Worm (Caenorhabditis elegans) whole organism, young adult: ENCODE measurements around the gene K08B5.1.

Experiments
- C06A6.2 ChIP-seq: fragments of 200-800 bp; sonication (Bioruptor generic); conservative IDR thresholded peaks from 2 replicates; pipeline ENCODE4 v1.3.6; 2022; ENCODE audit warnings: missing genetic modification characterization, missing compliant biosample characterization
- F23B12.7 ChIP-seq: sonication (generic microtip); optimal IDR thresholded peaks from 2 replicates; lab custom pipeline; 2017; ENCODE audit warnings: missing genetic modification characterization, mild to moderate bottlenecking, missing compliant biosample characterization, antibody characterized with exemption, moderate library complexity; ENCODE audit not compliant: insufficient read depth
- F37B4.10 ChIP-seq: fragments of 200-800 bp; sonication (Bioruptor generic); IDR thresholded peaks from 2 replicates; pipeline ENCODE4 v1.3.6; 2022; ENCODE audit warnings: missing genetic modification characterization, missing compliant biosample characterization
- F52B5.7 ChIP-seq: sonication (generic microtip); optimal IDR thresholded peaks from 2 replicates; lab custom pipeline; 2016; ENCODE audit warnings: mild to moderate bottlenecking, missing genetic modification characterization, missing compliant biosample characterization
- F57A8.1 ChIP-seq: fragments of 200-800 bp; sonication (Bioruptor generic); optimal IDR thresholded peaks from 2 replicates; lab custom pipeline; 2018; ENCODE audit warnings: mild to moderate bottlenecking, missing genetic modification characterization, moderate library complexity, missing compliant biosample characterization
- K11D2.4 ChIP-seq: fragments of 200-800 bp; sonication (Bioruptor generic); IDR thresholded peaks from 2 replicates; pipeline ENCODE4 v1.3.6; 2022; ENCODE audit warnings: missing genetic modification reagents, missing genetic modification characterization, missing compliant biosample characterization
- Y53G8AR.9 ChIP-seq: fragments of 200-800 bp; sonication (Bioruptor generic); conservative IDR thresholded peaks from 2 replicates; pipeline ENCODE4 v1.3.6; 2022; ENCODE audit warnings: missing genetic modification reagents, missing genetic modification characterization, missing compliant biosample characterization
- Y56A3A.18 ChIP-seq: fragments of 200-800 bp; sonication (Bioruptor generic); IDR thresholded peaks from 2 replicates; pipeline ENCODE4 v1.3.6; 2022; ENCODE audit warnings: missing genetic modification reagents, missing genetic modification characterization, missing compliant biosample characterization
- Y79H2A.3 ChIP-seq: fragments of 200-800 bp; sonication (Bioruptor generic); conservative IDR thresholded peaks from 2 replicates; pipeline ENCODE4 v1.3.6; 2022; ENCODE audit warnings: missing genetic modification reagents, missing genetic modification characterization, missing compliant biosample characterization
- Y95B8A.8 ChIP-seq: fragments of 200-800 bp; sonication (Bioruptor generic); IDR thresholded peaks from 2 replicates; pipeline ENCODE4 v1.3.6; 2022; ENCODE audit warnings: missing genetic modification reagents, missing genetic modification characterization, missing compliant biosample characterization
- ZK185.1 ChIP-seq: sonication (generic microtip); optimal IDR thresholded peaks from 2 replicates; lab custom pipeline; 2016; ENCODE audit warnings: mild to moderate bottlenecking, missing genetic modification characterization, missing compliant biosample characterization; ENCODE audit not compliant: poor library complexity, severe bottlenecking
- atf-7 ChIP-seq: sonication (generic microtip); optimal IDR thresholded peaks from 2 replicates; lab custom pipeline; 2017; ENCODE audit warnings: mild to moderate bottlenecking, missing genetic modification characterization, missing compliant biosample characterization
- bed-1 ChIP-seq: fragments of 200-800 bp; sonication (Bioruptor generic); IDR thresholded peaks from 2 replicates; pipeline ENCODE4 v1.3.6; 2022; ENCODE audit warnings: missing genetic modification reagents, missing genetic modification characterization, missing compliant biosample characterization
- bed-2 ChIP-seq: fragments of 200-800 bp; sonication (Bioruptor generic); IDR thresholded peaks from 2 replicates; pipeline ENCODE4 v1.3.6; 2022; ENCODE audit warnings: missing genetic modification reagents, missing genetic modification characterization, missing compliant biosample characterization
- ccch-3 ChIP-seq: fragments of 200-800 bp; sonication (Bioruptor generic); optimal IDR thresholded peaks from 2 replicates; lab custom pipeline; 2018; ENCODE audit warnings: mild to moderate bottlenecking, missing genetic modification characterization, missing compliant biosample characterization
- ceh-100 ChIP-seq: fragments of 200-800 bp; sonication (Bioruptor generic); IDR thresholded peaks from 2 replicates; pipeline ENCODE4 v1.3.6; 2022; ENCODE audit warnings: missing genetic modification reagents, missing genetic modification characterization, missing compliant biosample characterization
- ceh-27 ChIP-seq: fragments of 200-800 bp; sonication (Bioruptor generic); optimal IDR thresholded peaks from 2 replicates; lab custom pipeline; 2018; ENCODE audit warnings: mild to moderate bottlenecking, missing genetic modification characterization, moderate library complexity, missing compliant biosample characterization
- ceh-91 ChIP-seq: fragments of 200-800 bp; sonication (Bioruptor generic); IDR thresholded peaks from 2 replicates; pipeline ENCODE4 v1.3.6; 2022; ENCODE audit warnings: missing genetic modification reagents, missing genetic modification characterization, missing compliant biosample characterization
- dpff-1 ChIP-seq: sonication (generic microtip); optimal IDR thresholded peaks from 2 replicates; lab custom pipeline; 2017; ENCODE audit warnings: mild to moderate bottlenecking, missing genetic modification characterization, missing compliant biosample characterization
- efl-1 ChIP-seq: fragments of 150-350 bp; optimal IDR thresholded peaks from 2 replicates; lab custom pipeline; 2014; ENCODE audit warnings: missing biosample characterization, missing genetic modification reagents, missing genetic modification characterization
- ets-4 ChIP-seq: fragments of 200-800 bp; sonication (Bioruptor generic); optimal IDR thresholded peaks from 2 replicates; lab custom pipeline; 2018; ENCODE audit warnings: mild to moderate bottlenecking, missing genetic modification characterization, missing compliant biosample characterization
- fkh-3 ChIP-seq: sonication (generic microtip); optimal IDR thresholded peaks from 2 replicates; lab custom pipeline; 2016; ENCODE audit warnings: mild to moderate bottlenecking, missing genetic modification characterization, missing compliant biosample characterization
- gei-17 ChIP-seq: fragments of 200-800 bp; sonication (Bioruptor generic); optimal IDR thresholded peaks from 2 replicates; lab custom pipeline; 2018; ENCODE audit warnings: mild to moderate bottlenecking, missing genetic modification characterization, missing compliant biosample characterization
- hrde-1 ChIP-seq: sonication (generic microtip); optimal IDR thresholded peaks from 2 replicates; lab custom pipeline; 2016; ENCODE audit warnings: missing genetic modification characterization, mild to moderate bottlenecking, missing compliant biosample characterization, moderate library complexity, missing genotype, missing genetic modification reagents, borderline replicate concordance
- lag-1 ChIP-seq: fragments of 200-800 bp; sonication (Bioruptor generic); IDR thresholded peaks from 2 replicates; pipeline ENCODE4 v1.3.6; 2022; ENCODE audit warnings: missing genetic modification reagents, missing genetic modification characterization, missing compliant biosample characterization
- let-526 ChIP-seq: fragments of 200-800 bp; sonication (Bioruptor generic); IDR thresholded peaks from 2 replicates; pipeline ENCODE4 v1.3.6; 2022; ENCODE audit warnings: missing genetic modification reagents, missing genetic modification characterization, missing compliant biosample characterization
- let-607 ChIP-seq, 2 experiments: fragments of 200-800 bp in 1 of 2; sonication (Bioruptor generic) in 1 of 2; sonication (generic microtip) in 1 of 2; optimal IDR thresholded peaks; 2 replicates each; lab custom pipeline; 2016 to 2018; ENCODE audit warnings: mild to moderate bottlenecking in 2 of 2, missing compliant biosample characterization in 2 of 2, missing genetic modification characterization in 2 of 2, moderate library complexity in 2 of 2, missing genotype in 1 of 2
- lin-26 ChIP-seq: fragments of 200-800 bp; sonication (Bioruptor generic); IDR thresholded peaks from 2 replicates; pipeline ENCODE4 v1.3.6; 2022; ENCODE audit warnings: missing genetic modification reagents, missing genetic modification characterization, missing compliant biosample characterization
- lin-35 ChIP-seq, 3 experiments: fragments of 150-350 bp in 2 of 3; sonication (generic microtip) in 1 of 3; optimal IDR thresholded peaks; 2 replicates each; lab custom pipeline; 2014 to 2018; ENCODE audit warnings: missing biosample characterization in 3 of 3, missing genetic modification characterization in 3 of 3, missing genetic modification reagents in 3 of 3
- lin-40 ChIP-seq: sonication (generic microtip); optimal IDR thresholded peaks from 2 replicates; lab custom pipeline; 2016; ENCODE audit warnings: missing genetic modification characterization, mild to moderate bottlenecking, missing compliant biosample characterization, missing genotype, missing genetic modification reagents
- lsy-27 ChIP-seq: sonication (generic microtip); optimal IDR thresholded peaks from 2 replicates; lab custom pipeline; 2017; ENCODE audit warnings: missing genetic modification characterization, mild to moderate bottlenecking, missing compliant biosample characterization, antibody characterized with exemption, missing genotype, borderline replicate concordance; ENCODE audit not compliant: insufficient read depth
- madf-3 ChIP-seq: fragments of 200-800 bp; sonication (Bioruptor generic); IDR thresholded peaks from 2 replicates; pipeline ENCODE4 v1.3.6; 2022; ENCODE audit warnings: missing genetic modification reagents, missing genetic modification characterization, missing compliant biosample characterization
- mxl-1 ChIP-seq: sonication (generic microtip); optimal IDR thresholded peaks from 2 replicates; lab custom pipeline; 2016; ENCODE audit warnings: missing genetic modification characterization, missing compliant biosample characterization
- nhr-120 ChIP-seq: fragments of 200-800 bp; sonication (Bioruptor generic); IDR thresholded peaks from 2 replicates; pipeline ENCODE4 v1.3.6; 2022; ENCODE audit warnings: missing genetic modification characterization, missing compliant biosample characterization
- nhr-80 ChIP-seq: sonication (generic microtip); optimal IDR thresholded peaks from 2 replicates; lab custom pipeline; 2016; ENCODE audit warnings: missing genetic modification characterization, missing compliant biosample characterization
- nhr-90 ChIP-seq: sonication (generic microtip); optimal IDR thresholded peaks from 2 replicates; lab custom pipeline; 2016; ENCODE audit warnings: missing genotype, mild to moderate bottlenecking, missing genetic modification characterization, missing compliant biosample characterization
- rcor-1 ChIP-seq: fragments of 200-800 bp; sonication (Bioruptor generic); IDR thresholded peaks from 2 replicates; pipeline ENCODE4 v1.3.6; 2022; ENCODE audit warnings: missing genetic modification reagents, missing genetic modification characterization, missing compliant biosample characterization
- rec-8 ChIP-seq, 2 experiments: sonication (generic microtip); optimal IDR thresholded peaks; 2 replicates each; lab custom pipeline; 2016; ENCODE audit warnings: mild to moderate bottlenecking in 2 of 2, missing genetic modification characterization in 2 of 2, missing genetic modification reagents in 2 of 2, missing genotype in 2 of 2, missing biosample characterization in 1 of 2, missing compliant biosample characterization in 1 of 2, moderate library complexity in 1 of 2
- repo-1 ChIP-seq: sonication (generic microtip); optimal IDR thresholded peaks from 2 replicates; lab custom pipeline; 2017; ENCODE audit warnings: mild to moderate bottlenecking, missing genetic modification characterization, missing compliant biosample characterization
- rpc-1 ChIP-seq, 2 experiments: fragments of 150-350 bp in 1 of 2; sonication (generic microtip) in 1 of 2; optimal IDR thresholded peaks; 2 replicates each; lab custom pipeline; 2014 to 2018; ENCODE audit warnings: missing biosample characterization in 1 of 2, missing genetic modification characterization in 1 of 2, missing genetic modification reagents in 1 of 2, missing genotype in 1 of 2
- snpc-1.3 ChIP-seq: sonication (generic microtip); optimal IDR thresholded peaks from 2 replicates; lab custom pipeline; 2017; ENCODE audit warnings: missing genetic modification characterization, mild to moderate bottlenecking, missing compliant biosample characterization, antibody characterized with exemption, moderate library complexity, missing genotype, missing genetic modification reagents; ENCODE audit not compliant: insufficient read depth
- snpc-4 ChIP-seq, 5 experiments: fragments of 150-350 bp in 1 of 5; sonication (generic microtip) in 4 of 5; optimal IDR thresholded peaks; 2 replicates each; lab custom pipeline; 2014 to 2018; ENCODE audit warnings: missing genetic modification characterization in 5 of 5, missing biosample characterization in 3 of 5, antibody characterized with exemption in 2 of 5, mild to moderate bottlenecking in 2 of 5, missing compliant biosample characterization in 2 of 5, missing genotype in 2 of 5, moderate library complexity in 2 of 5, missing genetic modification reagents in 1 of 5
- sptf-2 ChIP-seq: fragments of 200-800 bp; sonication (Bioruptor generic); optimal IDR thresholded peaks from 2 replicates; lab custom pipeline; 2018; ENCODE audit warnings: mild to moderate bottlenecking, missing genetic modification characterization, missing compliant biosample characterization
- tbx-9 ChIP-seq: sonication (generic microtip); optimal IDR thresholded peaks from 2 replicates; lab custom pipeline; 2016; ENCODE audit warnings: borderline replicate concordance, missing genetic modification characterization, inconsistent platforms, missing compliant biosample characterization
- tlf-1 ChIP-seq: fragments of 200-800 bp; sonication (Bioruptor generic); optimal IDR thresholded peaks from 2 replicates; lab custom pipeline; 2018; ENCODE audit warnings: mild to moderate bottlenecking, missing genetic modification characterization, missing compliant biosample characterization

K08B5.1 gene

DNA sequence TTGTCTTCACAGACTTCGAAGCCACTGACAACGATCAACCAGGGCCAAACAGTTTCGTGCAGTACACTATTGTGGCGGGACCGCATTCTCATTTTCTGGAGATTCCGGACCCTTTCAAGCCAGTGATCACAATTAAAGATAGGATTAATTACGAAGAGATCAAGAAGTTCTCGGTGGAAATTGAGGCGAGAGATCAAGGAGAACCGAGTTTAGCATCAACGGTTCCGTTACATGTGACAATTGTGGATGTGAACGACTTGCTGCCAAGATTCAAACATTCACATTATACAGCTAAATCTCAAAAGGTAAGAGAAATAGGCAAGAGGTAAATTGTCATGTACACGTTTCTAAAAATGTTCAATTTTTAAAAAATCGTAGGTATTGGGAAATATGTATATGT lies 39.6 kb downstream of the K08B5.1 start:
- TF ChIP-seq F23B12.7 (tag; lab: Kevin White, UChicago) (no peak), ets-4 (GFP tag; lab: Kevin White, UChicago) (no peak), sptf-2 (GFP tag; lab: Kevin White, UChicago) (no peak), nhr-80 (no peak), bed-2 (no peak), ceh-100 (GFP tag; lab: Robert Waterston, UW) (no peak), lin-26 (GFP tag; lab: Robert Waterston, UW) (no peak), ceh-27 (GFP tag; lab: Kevin White, UChicago) (no peak), snpc-1.3 (tag; lab: Kevin White, UChicago) (no peak), K11D2.4 (GFP tag; lab: Robert Waterston, UW) (no peak), repo-1 (no peak), nhr-90 (no peak), bed-1 (no peak)

DNA sequence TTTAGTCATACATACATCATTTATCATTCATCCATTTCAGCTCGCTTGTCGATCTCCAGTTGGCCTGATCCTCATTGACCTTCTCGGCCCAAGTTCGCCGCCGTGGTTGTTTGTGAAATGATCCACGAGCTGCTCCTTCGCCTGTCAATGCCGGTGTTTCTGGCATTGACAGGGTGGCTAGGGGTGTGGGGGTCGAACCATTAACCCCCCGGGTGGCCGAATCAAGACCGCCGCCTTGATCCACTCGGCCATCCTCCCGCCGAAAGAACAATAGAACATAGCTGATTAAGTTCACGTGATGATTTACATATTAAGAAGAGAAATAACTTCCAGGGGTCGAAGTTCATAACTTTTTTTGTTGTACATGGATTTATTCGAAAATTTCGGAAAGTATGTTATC lies 44.2 kb downstream of the K08B5.1 start, which contains the start of gene F59C12.4:
Gene F59C12.4, minus strand, starts transcription at position 166 of the 400 bp plus-strand sequence.
- TF ChIP-seq Y95B8A.8 (no peak), tbx-9 (no peak), efl-1 (GFP tag; lab: Kevin White, UChicago) (no peak), nhr-120 (GFP tag; lab: Robert Waterston, UW) (no peak), ceh-100 (GFP tag; lab: Robert Waterston, UW) (no peak), ceh-91 (GFP tag; lab: Robert Waterston, UW) (no peak), lin-40 (tag; lab: Kevin White, UChicago) (no peak), hrde-1 (tag; lab: Kevin White, UChicago) (no peak), tlf-1 (GFP tag; lab: Kevin White, UChicago) (no peak), Y53G8AR.9 (no peak), Y79H2A.3 (no peak), let-607 (tag; optimal IDR thresholded peaks at IDR 0.05; lab: Kevin White, UChicago) (no peak), mxl-1 (tag; lab: Kevin White, UChicago) (no peak), F52B5.7 (tag; lab: Kevin White, UChicago) (no peak), lsy-27 (tag; lab: Kevin White, UChicago) (no peak), let-526 (GFP tag; lab: Robert Waterston, UW) (no peak), snpc-4 (GFP tag; optimal IDR thresholded peaks at IDR 0.05; lab: Kevin White, UChicago) (no peak), snpc-4 (tag; optimal IDR thresholded peaks at IDR 0.05; lab: Kevin White, UChicago) (no peak), ccch-3 (no peak), ZK185.1 (tag; lab: Kevin White, UChicago) (no peak), nhr-80 (no peak), rec-8 (tag; optimal IDR thresholded peaks at IDR 0.05; lab: Kevin White, UChicago) (no peak), C06A6.2 (GFP tag; lab: Robert Waterston, UW) (no peak), rpc-1 (optimal IDR thresholded peaks at IDR 0.05; lab: Kevin White, UChicago) (no peak), rpc-1 (tag; optimal IDR thresholded peaks at IDR 0.05; lab: Kevin White, UChicago) (peak; percentile 59), ets-4 (GFP tag; lab: Kevin White, UChicago) (no peak), bed-2 (no peak), lin-35 (GFP tag; optimal IDR thresholded peaks at IDR 0.05; lab: Kevin White, UChicago) (no peak), rcor-1 (GFP tag; lab: Robert Waterston, UW) (0 out of 2 replicates have a peak, but pooled peaks have one; percentile 19), dpff-1 (no peak), F57A8.1 (no peak), Y56A3A.18 (GFP tag; lab: Robert Waterston, UW) (no peak), atf-7 (tag; lab: Kevin White, UChicago) (no peak), gei-17 (GFP tag; lab: Kevin White, UChicago) (no peak), madf-3 (GFP tag; lab: Robert Waterston, UW) (no peak), fkh-3 (tag; lab: Kevin White, UChicago) (no peak), F37B4.10 (GFP tag; lab: Robert Waterston, UW) (no peak), lag-1 (no peak)
